Worm (Caenorhabditis elegans) whole organism, young adult: ENCODE results near the gene srh-22.

Experiments
- B0019.2 ChIP-seq: fragments of 200-800 bp; sonication (Bioruptor generic); conservative IDR thresholded peaks from 2 replicates; pipeline ENCODE4 v1.3.6; 2022; ENCODE audit warnings: missing genetic modification reagents, missing genetic modification characterization, missing compliant biosample characterization
- F10E7.11 ChIP-seq: sonication (generic microtip); optimal IDR thresholded peaks from 2 replicates; lab custom pipeline; 2017; ENCODE audit warnings: mild to moderate bottlenecking, missing genetic modification characterization, moderate library complexity, missing compliant biosample characterization
- F22D6.2 ChIP-seq: sonication (generic microtip); optimal IDR thresholded peaks from 2 replicates; lab custom pipeline; 2016; ENCODE audit warnings: mild to moderate bottlenecking, missing genetic modification characterization, missing compliant biosample characterization
- F23B12.7 ChIP-seq: sonication (generic microtip); optimal IDR thresholded peaks from 2 replicates; lab custom pipeline; 2017; ENCODE audit warnings: missing genetic modification characterization, mild to moderate bottlenecking, missing compliant biosample characterization, antibody characterized with exemption, moderate library complexity; ENCODE audit not compliant: insufficient read depth
- F33H1.4 ChIP-seq: fragments of 200-800 bp; sonication (Bioruptor generic); IDR thresholded peaks from 2 replicates; pipeline ENCODE4 v1.3.6; 2022; ENCODE audit warnings: missing genetic modification reagents, missing genetic modification characterization, missing compliant biosample characterization
- F37B4.10 ChIP-seq: fragments of 200-800 bp; sonication (Bioruptor generic); IDR thresholded peaks from 2 replicates; pipeline ENCODE4 v1.3.6; 2022; ENCODE audit warnings: missing genetic modification characterization, missing compliant biosample characterization
- F52B5.7 ChIP-seq: sonication (generic microtip); optimal IDR thresholded peaks from 2 replicates; lab custom pipeline; 2016; ENCODE audit warnings: mild to moderate bottlenecking, missing genetic modification characterization, missing compliant biosample characterization
- Y53G8AR.9 ChIP-seq: fragments of 200-800 bp; sonication (Bioruptor generic); conservative IDR thresholded peaks from 2 replicates; pipeline ENCODE4 v1.3.6; 2022; ENCODE audit warnings: missing genetic modification reagents, missing genetic modification characterization, missing compliant biosample characterization
- ama-1 ChIP-seq, 3 experiments: fragments of 150-350 bp in 1 of 3; sonication (generic microtip) in 2 of 3; optimal IDR thresholded peaks; 2 replicates each; lab custom pipeline; 2014 to 2018; ENCODE audit warnings: missing biosample characterization in 2 of 3, missing genetic modification characterization in 2 of 3, missing genetic modification reagents in 2 of 3
- attf-5 ChIP-seq: fragments of 200-800 bp; sonication (Bioruptor generic); optimal IDR thresholded peaks from 2 replicates; lab custom pipeline; 2018; ENCODE audit warnings: mild to moderate bottlenecking, missing genetic modification characterization, missing compliant biosample characterization
- attf-6 ChIP-seq: fragments of 200-800 bp; sonication (Bioruptor generic); IDR thresholded peaks from 2 replicates; pipeline ENCODE4 v1.3.6; 2022; ENCODE audit warnings: missing genetic modification reagents, missing genetic modification characterization, missing compliant biosample characterization
- bed-2 ChIP-seq: fragments of 200-800 bp; sonication (Bioruptor generic); IDR thresholded peaks from 2 replicates; pipeline ENCODE4 v1.3.6; 2022; ENCODE audit warnings: missing genetic modification reagents, missing genetic modification characterization, missing compliant biosample characterization
- cebp-1 ChIP-seq, 2 experiments: fragments of 200-800 bp in 1 of 2; sonication (Bioruptor generic) in 1 of 2; sonication (generic microtip) in 1 of 2; IDR thresholded peaks in 1 of 2; optimal IDR thresholded peaks in 1 of 2; 2 replicates each; pipeline versions ENCODE4 v1.3.6 to Lab custom; 2017 to 2022; ENCODE audit warnings: missing compliant biosample characterization in 2 of 2, missing genetic modification characterization in 2 of 2, mild to moderate bottlenecking in 1 of 2, missing genetic modification reagents in 1 of 2, moderate library complexity in 1 of 2
- chd-7 ChIP-seq: sonication (generic microtip); optimal IDR thresholded peaks from 2 replicates; lab custom pipeline; 2016; ENCODE audit warnings: mild to moderate bottlenecking, missing genetic modification characterization, moderate library complexity, missing compliant biosample characterization
- die-1 ChIP-seq: sonication (generic microtip); optimal IDR thresholded peaks from 2 replicates; lab custom pipeline; 2016; ENCODE audit warnings: missing genotype, mild to moderate bottlenecking, missing genetic modification characterization, missing compliant biosample characterization
- efl-1 ChIP-seq: fragments of 150-350 bp; optimal IDR thresholded peaks from 2 replicates; lab custom pipeline; 2014; ENCODE audit warnings: missing biosample characterization, missing genetic modification reagents, missing genetic modification characterization
- fkh-3 ChIP-seq: sonication (generic microtip); optimal IDR thresholded peaks from 2 replicates; lab custom pipeline; 2016; ENCODE audit warnings: mild to moderate bottlenecking, missing genetic modification characterization, missing compliant biosample characterization
- gei-17 ChIP-seq: fragments of 200-800 bp; sonication (Bioruptor generic); optimal IDR thresholded peaks from 2 replicates; lab custom pipeline; 2018; ENCODE audit warnings: mild to moderate bottlenecking, missing genetic modification characterization, missing compliant biosample characterization
- let-607 ChIP-seq, 2 experiments: fragments of 200-800 bp in 1 of 2; sonication (Bioruptor generic) in 1 of 2; sonication (generic microtip) in 1 of 2; optimal IDR thresholded peaks; 2 replicates each; lab custom pipeline; 2016 to 2018; ENCODE audit warnings: mild to moderate bottlenecking in 2 of 2, missing compliant biosample characterization in 2 of 2, missing genetic modification characterization in 2 of 2, moderate library complexity in 2 of 2, missing genotype in 1 of 2
- lin-40 ChIP-seq: sonication (generic microtip); optimal IDR thresholded peaks from 2 replicates; lab custom pipeline; 2016; ENCODE audit warnings: missing genetic modification characterization, mild to moderate bottlenecking, missing compliant biosample characterization, missing genotype, missing genetic modification reagents
- madf-6 ChIP-seq: fragments of 200-800 bp; sonication (Bioruptor generic); IDR thresholded peaks from 2 replicates; pipeline ENCODE4 v1.3.6; 2022; ENCODE audit warnings: missing genetic modification reagents, missing genetic modification characterization, missing compliant biosample characterization
- mel-28 ChIP-seq: sonication (generic microtip); optimal IDR thresholded peaks from 2 replicates; lab custom pipeline; 2016; ENCODE audit warnings: borderline replicate concordance, mild to moderate bottlenecking, missing genetic modification characterization, missing compliant biosample characterization
- mes-4 ChIP-seq: sonication (generic microtip); optimal IDR thresholded peaks from 2 replicates; lab custom pipeline; 2016; ENCODE audit warnings: missing genotype, missing genetic modification characterization, missing compliant biosample characterization
- nfya-2 ChIP-seq: fragments of 200-800 bp; sonication (Bioruptor generic); IDR thresholded peaks from 2 replicates; pipeline ENCODE4 v1.3.6; 2022; ENCODE audit warnings: missing genetic modification reagents, missing genetic modification characterization, missing compliant biosample characterization
- nhr-120 ChIP-seq: fragments of 200-800 bp; sonication (Bioruptor generic); IDR thresholded peaks from 2 replicates; pipeline ENCODE4 v1.3.6; 2022; ENCODE audit warnings: missing genetic modification characterization, missing compliant biosample characterization
- nhr-90 ChIP-seq: sonication (generic microtip); optimal IDR thresholded peaks from 2 replicates; lab custom pipeline; 2016; ENCODE audit warnings: missing genotype, mild to moderate bottlenecking, missing genetic modification characterization, missing compliant biosample characterization
- pha-4 ChIP-seq: fragments of 150-350 bp; sonication (generic microtip); optimal IDR thresholded peaks from 2 replicates; lab custom pipeline; 2014; ENCODE audit warnings: missing biosample characterization, missing genetic modification reagents, missing genetic modification characterization
- snpc-1.3 ChIP-seq: sonication (generic microtip); optimal IDR thresholded peaks from 2 replicates; lab custom pipeline; 2017; ENCODE audit warnings: missing genetic modification characterization, mild to moderate bottlenecking, missing compliant biosample characterization, antibody characterized with exemption, moderate library complexity, missing genotype, missing genetic modification reagents; ENCODE audit not compliant: insufficient read depth
- tbp1 ChIP-seq: fragments of 200-800 bp; sonication (Bioruptor generic); optimal IDR thresholded peaks from 2 replicates; lab custom pipeline; 2018; ENCODE audit warnings: mild to moderate bottlenecking, missing genetic modification characterization, missing compliant biosample characterization
- unc-62 ChIP-seq: fragments of 150-350 bp; optimal IDR thresholded peaks from 2 replicates; lab custom pipeline; 2014; ENCODE audit warnings: missing biosample characterization, missing genetic modification reagents, missing genetic modification characterization
- ztf-28 ChIP-seq: fragments of 200-800 bp; sonication (Bioruptor generic); IDR thresholded peaks from 2 replicates; pipeline ENCODE4 v1.3.6; 2022; ENCODE audit warnings: missing genetic modification reagents, missing genetic modification characterization, missing compliant biosample characterization

Gene srh-22

DNA sequence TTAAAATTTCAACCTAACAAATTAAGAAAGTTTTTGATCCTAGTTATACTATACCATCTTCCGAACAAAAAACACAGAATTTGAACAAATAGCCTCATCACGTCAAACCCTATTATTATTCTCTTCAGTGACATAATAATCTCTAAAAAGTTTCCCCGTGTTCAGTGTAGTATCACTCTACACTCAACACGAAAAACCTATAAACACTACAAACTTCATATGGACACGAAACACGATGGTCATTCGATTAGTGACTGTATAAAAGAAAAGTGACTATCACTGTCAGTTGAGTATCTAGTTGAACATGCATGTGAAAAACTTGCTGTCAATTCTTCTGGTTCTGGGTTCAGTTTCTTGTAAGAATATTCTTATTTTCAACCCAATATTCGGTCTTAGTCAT is 18.4 kb upstream of the srh-22 start, which contains the start of gene ugt-8:
ugt-8 (plus strand) TSS at position 235 of the 400 bp plus-strand sequence.
- TF ChIP-seq Y53G8AR.9 (no peak), attf-5 (GFP tag; lab: Kevin White, UChicago) (no peak), F37B4.10 (no peak), F10E7.11 (tag; lab: Kevin White, UChicago) (no peak), unc-62 (no peak), nhr-90 (tag; lab: Kevin White, UChicago) (no peak), F52B5.7 (tag; lab: Kevin White, UChicago) (no peak), fkh-3 (tag; lab: Kevin White, UChicago) (no peak), die-1 (tag; lab: Kevin White, UChicago) (no peak), tbp1 (GFP tag; lab: Kevin White, UChicago) (no peak), bed-2 (GFP tag; lab: Robert Waterston, UW) (no peak), mel-28 (no peak), pha-4 (tag; lab: Kevin White, UChicago) (no peak), nhr-120 (GFP tag; lab: Robert Waterston, UW) (no peak), gei-17 (no peak), F22D6.2 (no peak), F23B12.7 (tag; lab: Kevin White, UChicago) (no peak), efl-1 (no peak), ztf-28 (GFP tag; lab: Robert Waterston, UW) (no peak), attf-6 (no peak)

ce11 chrV:4905953-4906352 is 16.2 kb upstream of the srh-22 start, which contains the start of gene ugt-14:
Gene ugt-14, plus strand, starts transcription at chrV:4906253.
- no peak for TF ChIP-seq F23B12.7 (tag; lab: Kevin White, UChicago)
- TF ChIP-seq nhr-120 (GFP tag; lab: Robert Waterston, UW) = no peak
- TF ChIP-seq mes-4 (tag; lab: Kevin White, UChicago) = no peak
- no peak for TF ChIP-seq madf-6 (GFP tag; lab: Robert Waterston, UW)
- TF ChIP-seq nhr-90 (tag; lab: Kevin White, UChicago) = no peak
- TF ChIP-seq ztf-28 (GFP tag; lab: Robert Waterston, UW) = no peak
- no peak for TF ChIP-seq nfya-2 (GFP tag; lab: Robert Waterston, UW)
- no peak for TF ChIP-seq chd-7 (tag; lab: Kevin White, UChicago)
- no peak for TF ChIP-seq B0019.2
- TF ChIP-seq cebp-1 (GFP tag; IDR thresholded peaks at IDR 0.05; lab: Robert Waterston, UW) = no peak
- TF ChIP-seq cebp-1 (tag; optimal IDR thresholded peaks at IDR 0.05; lab: Kevin White, UChicago) = no peak
- TF ChIP-seq bed-2 (GFP tag; lab: Robert Waterston, UW) = no peak
- no peak for TF ChIP-seq pha-4 (tag; lab: Kevin White, UChicago)
- TF ChIP-seq snpc-1.3 (tag; lab: Kevin White, UChicago) = no peak

DNA sequence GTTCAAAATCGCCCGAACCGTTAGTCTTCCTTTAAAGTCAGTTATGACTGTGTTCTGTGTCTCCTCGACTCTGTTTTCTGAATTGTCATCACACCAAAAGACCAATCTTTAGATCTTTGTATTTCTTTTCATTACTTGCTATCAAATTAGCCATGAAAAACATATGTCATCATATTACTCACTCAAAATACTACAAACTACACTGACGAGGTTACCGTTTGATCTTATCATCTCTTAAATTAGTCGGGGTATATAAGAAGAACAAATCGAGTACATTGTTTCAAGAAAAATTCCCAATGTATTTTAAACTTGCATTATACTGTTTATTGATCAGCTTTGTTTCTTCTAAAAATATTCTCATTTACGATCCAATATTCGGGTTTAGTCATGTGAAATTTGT is 13.5 kb upstream of the srh-22 start, which contains the start of gene ugt-13:
ugt-13 (plus strand) TSS at position 294 of the 400 bp plus-strand sequence.
- peak; percentile 7 for TF ChIP-seq lin-40 (tag; lab: Kevin White, UChicago)
- TF ChIP-seq attf-5 (GFP tag; lab: Kevin White, UChicago) = no peak
- TF ChIP-seq F33H1.4 (GFP tag; lab: Robert Waterston, UW) = no peak
- TF ChIP-seq gei-17 = no peak
- TF ChIP-seq attf-6 = no peak
- TF ChIP-seq, all 124 proteins: peak for 1

DNA sequence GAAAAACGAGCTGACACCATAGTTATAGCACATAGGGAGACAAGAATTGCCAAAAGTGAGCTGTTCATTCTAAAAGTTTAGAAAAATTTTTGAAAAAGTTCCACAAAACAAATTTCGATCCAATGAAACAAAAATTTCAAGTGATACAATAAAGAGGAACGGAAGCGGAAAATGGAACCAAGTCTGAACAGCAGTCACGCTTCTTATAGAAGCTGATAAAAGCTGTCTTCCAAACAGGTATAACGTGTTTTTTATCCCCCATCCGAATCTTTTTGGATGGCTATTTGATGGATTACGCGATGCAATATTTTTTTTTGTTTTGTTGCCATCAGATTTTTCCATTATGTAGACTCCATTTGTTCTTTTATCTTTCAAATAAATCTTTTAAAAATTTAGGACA is 9.8 kb upstream of the srh-22 start, which contains the start of gene H23N18.5:
H23N18.5 (minus strand) TSS at position 69 of the 400 bp plus-strand sequence.
- no peak for TF ChIP-seq let-607 (tag; optimal IDR thresholded peaks at IDR 0.05; lab: Kevin White, UChicago)
- TF ChIP-seq ama-1 (optimal IDR thresholded peaks at IDR 0.05; lab: Kevin White, UChicago) = no peak
- TF ChIP-seq ama-1 (GFP tag; optimal IDR thresholded peaks at IDR 0.05; lab: Kevin White, UChicago) = no peak
